Fruit fly (Drosophila melanogaster) whole organism, embryonic: Measurements from ENCODE around the gene Plzf.

Source experiments
- Abd-B ChIP-seq: fragments of 200-800 bp; sonication (Bioruptor generic); optimal IDR thresholded peaks from 2 replicates; lab custom pipeline; 2018; ENCODE audit warnings: missing biosample characterization, mild to moderate bottlenecking, missing genetic modification characterization, moderate library complexity
- Atf3 ChIP-seq: fragments of 200-800 bp; sonication (Bioruptor generic); optimal IDR thresholded peaks from 3 replicates; lab custom pipeline; 2016; ENCODE audit warnings: missing biosample characterization, missing genetic modification characterization
- Blimp-1 ChIP-seq: fragments of 200-800 bp; sonication (Bioruptor generic); optimal IDR thresholded peaks from 3 replicates; lab custom pipeline; 2018; ENCODE audit warnings: missing biosample characterization, missing genetic modification characterization, mild to moderate bottlenecking, moderate library complexity, missing genetic modification reagents
- CG10147 ChIP-seq: fragments of 200-800 bp; sonication (Bioruptor generic); optimal IDR thresholded peaks from 2 replicates; lab custom pipeline; 2019; ENCODE audit warnings: missing biosample characterization, mild to moderate bottlenecking, missing genetic modification characterization, moderate library complexity
- CG10431 ChIP-seq: fragments of 200-800 bp; sonication (Bioruptor generic); optimal IDR thresholded peaks from 3 replicates; lab custom pipeline; 2018; ENCODE audit warnings: missing biosample characterization, mild to moderate bottlenecking, missing genetic modification characterization
- CG11398 ChIP-seq: fragments of 200-800 bp; sonication (Bioruptor generic); optimal IDR thresholded peaks from 2 replicates; lab custom pipeline; 2016; ENCODE audit warnings: missing biosample characterization, missing genetic modification characterization
- CG14667 ChIP-seq: fragments of 200-800 bp; sonication (Bioruptor generic); IDR thresholded peaks from 2 replicates; pipeline ENCODE4 v1.3.6; 2022; ENCODE audit warnings: missing biosample characterization, missing genetic modification characterization
- CG14710 ChIP-seq: fragments of 200-800 bp; sonication (Bioruptor generic); optimal IDR thresholded peaks from 3 replicates; lab custom pipeline; 2019; ENCODE audit warnings: missing biosample characterization, mild to moderate bottlenecking, missing genetic modification characterization, moderate library complexity
- CG18764 ChIP-seq: fragments of 200-800 bp; sonication (Bioruptor generic); optimal IDR thresholded peaks from 3 replicates; lab custom pipeline; 2016; ENCODE audit warnings: missing biosample characterization, missing genetic modification characterization
- CG2199 ChIP-seq: fragments of 200-800 bp; sonication (Bioruptor generic); IDR thresholded peaks from 3 replicates; pipeline ENCODE4 v1.3.6; 2022; ENCODE audit warnings: missing biosample characterization, missing genetic modification characterization
- CG2678 ChIP-seq: fragments of 200-800 bp; sonication (Bioruptor generic); optimal IDR thresholded peaks from 3 replicates; lab custom pipeline; 2019; ENCODE audit warnings: missing biosample characterization, mild to moderate bottlenecking, missing genetic modification characterization, moderate library complexity
- CG30403 ChIP-seq: fragments of 200-800 bp; sonication (Bioruptor generic); optimal IDR thresholded peaks from 3 replicates; lab custom pipeline; 2016; ENCODE audit warnings: missing biosample characterization, missing genetic modification characterization
- CG4404 ChIP-seq: fragments of 200-800 bp; sonication (Bioruptor generic); IDR thresholded peaks from 2 replicates; pipeline ENCODE4 v1.3.6; 2022; ENCODE audit warnings: missing biosample characterization, missing genetic modification characterization
- CG5953 ChIP-seq: fragments of 200-800 bp; sonication (Bioruptor generic); IDR thresholded peaks from 2 replicates; pipeline ENCODE4 v1.3.6; 2022; ENCODE audit warnings: missing biosample characterization, missing genetic modification characterization
- CG7839 ChIP-seq: fragments of 200-800 bp; sonication (Bioruptor generic); optimal IDR thresholded peaks from 3 replicates; lab custom pipeline; 2018; ENCODE audit warnings: missing biosample characterization, mild to moderate bottlenecking, missing genetic modification characterization, moderate library complexity
- CG7928 ChIP-seq: fragments of 200-800 bp; sonication (Bioruptor generic); optimal IDR thresholded peaks from 2 replicates; lab custom pipeline; 2017; ENCODE audit warnings: missing biosample characterization, mild to moderate bottlenecking, missing genetic modification characterization
- CG8089 ChIP-seq: fragments of 200-800 bp; sonication (Bioruptor generic); optimal IDR thresholded peaks from 3 replicates; lab custom pipeline; 2016; ENCODE audit warnings: missing biosample characterization, missing genetic modification characterization
- CG9797 ChIP-seq: fragments of 200-800 bp; sonication (Bioruptor generic); optimal IDR thresholded peaks from 3 replicates; lab custom pipeline; 2018; ENCODE audit warnings: missing biosample characterization, mild to moderate bottlenecking, missing genetic modification characterization
- CoRest ChIP-seq: fragments of 200-800 bp; sonication (Bioruptor generic); optimal IDR thresholded peaks from 3 replicates; lab custom pipeline; 2018; ENCODE audit warnings: missing biosample characterization, mild to moderate bottlenecking, missing genetic modification characterization, moderate library complexity
- Dad ChIP-seq: fragments of 200-800 bp; sonication (Bioruptor generic); optimal IDR thresholded peaks from 3 replicates; lab custom pipeline; 2016; ENCODE audit warnings: missing biosample characterization, missing genetic modification characterization
- Dp ChIP-seq: fragments of 200-800 bp; sonication (Bioruptor generic); optimal IDR thresholded peaks from 2 replicates; lab custom pipeline; 2018; ENCODE audit warnings: missing biosample characterization, mild to moderate bottlenecking, missing genetic modification characterization, moderate library complexity
- E2f2 ChIP-seq: fragments of 200-800 bp; sonication (Bioruptor generic); IDR thresholded peaks from 2 replicates; pipeline ENCODE4 v1.3.6; 2022; ENCODE audit warnings: missing biosample characterization, missing genetic modification characterization
- Fer3 ChIP-seq: fragments of 200-800 bp; sonication (Bioruptor generic); optimal IDR thresholded peaks from 2 replicates; lab custom pipeline; 2018; ENCODE audit warnings: missing biosample characterization, mild to moderate bottlenecking, missing genetic modification characterization, moderate library complexity
- HLH4C ChIP-seq: fragments of 200-800 bp; sonication (Bioruptor generic); IDR thresholded peaks from 3 replicates; pipeline ENCODE4 v1.3.6; 2022; ENCODE audit warnings: missing biosample characterization, missing genetic modification characterization; ENCODE audit not compliant: partially characterized antibody
- Hr78 ChIP-seq, 2 experiments: fragments of 200-800 bp in 1 of 2; fragments of >200 bp in 1 of 2; sonication (Bioruptor generic) in 1 of 2; optimal IDR thresholded peaks; 2 replicates each; lab custom pipeline; 2017 to 2019; ENCODE audit warnings: missing biosample characterization in 2 of 2, missing genetic modification characterization in 2 of 2, mild to moderate bottlenecking in 1 of 2, moderate library complexity in 1 of 2
- Nf-YA ChIP-seq: fragments of 200-800 bp; sonication (Bioruptor generic); IDR thresholded peaks from 2 replicates; pipeline ENCODE4 v1.3.6; 2022; ENCODE audit warnings: missing biosample characterization, missing genetic modification characterization
- Nf-YC ChIP-seq: fragments of 200-800 bp; optimal IDR thresholded peaks from 3 replicates; lab custom pipeline; 2019; ENCODE audit warnings: missing biosample characterization, mild to moderate bottlenecking, missing genetic modification characterization, moderate library complexity
- Poxn ChIP-seq: fragments of 200-800 bp; sonication (Bioruptor generic); IDR thresholded peaks from 2 replicates; pipeline ENCODE4 v1.3.6; 2022; ENCODE audit warnings: missing biosample characterization, missing genetic modification characterization
- Sox102F ChIP-seq: fragments of 200-800 bp; sonication (Bioruptor generic); optimal IDR thresholded peaks from 2 replicates; lab custom pipeline; 2018; ENCODE audit warnings: missing biosample characterization, mild to moderate bottlenecking, missing genetic modification characterization, moderate library complexity
- Ssrp ChIP-seq: fragments of 200-800 bp; sonication (Bioruptor generic); optimal IDR thresholded peaks from 2 replicates; lab custom pipeline; 2018; ENCODE audit warnings: missing biosample characterization, mild to moderate bottlenecking, missing genetic modification characterization, moderate library complexity
- TFAM ChIP-seq: fragments of 200-800 bp; sonication (Bioruptor generic); optimal IDR thresholded peaks from 2 replicates; lab custom pipeline; 2017; ENCODE audit warnings: missing biosample characterization, missing genetic modification characterization, inconsistent platforms
- Usf ChIP-seq: fragments of 200-800 bp; sonication (Bioruptor generic); optimal IDR thresholded peaks from 2 replicates; lab custom pipeline; 2017; ENCODE audit warnings: missing genotype, missing biosample characterization, missing genetic modification characterization
- Vsx1 ChIP-seq: fragments of 200-800 bp; sonication (Bioruptor generic); optimal IDR thresholded peaks from 2 replicates; lab custom pipeline; 2017; ENCODE audit warnings: missing biosample characterization, mild to moderate bottlenecking, missing genetic modification characterization, missing genetic modification reagents
- YL-1 ChIP-seq: fragments of 200-800 bp; sonication (Bioruptor generic); optimal IDR thresholded peaks from 3 replicates; lab custom pipeline; 2017; ENCODE audit warnings: missing biosample characterization, mild to moderate bottlenecking, missing genetic modification characterization
- ab ChIP-seq: fragments of 200-800 bp; sonication (Bioruptor generic); optimal IDR thresholded peaks from 2 replicates; lab custom pipeline; 2016; ENCODE audit warnings: missing biosample characterization, missing genetic modification characterization
- ara ChIP-seq: fragments of 200-800 bp; sonication (Bioruptor generic); IDR thresholded peaks from 2 replicates; pipeline ENCODE4 v1.3.6; 2022; ENCODE audit warnings: missing biosample characterization, missing genetic modification characterization
- crp ChIP-seq, 2 experiments: fragments of 200-800 bp; sonication (Bioruptor generic); optimal IDR thresholded peaks; 2 replicates in 1 of 2; 3 replicates in 1 of 2; lab custom pipeline; 2017; ENCODE audit warnings: missing biosample characterization in 2 of 2, missing genetic modification characterization in 2 of 2, mild to moderate bottlenecking in 1 of 2, moderate library complexity in 1 of 2
- dpn ChIP-seq, 2 experiments: fragments of 200-800 bp; sonication (Bioruptor generic); optimal IDR thresholded peaks; 3 replicates each; lab custom pipeline; 2016; ENCODE audit warnings: missing biosample characterization in 2 of 2, missing genetic modification characterization in 2 of 2
- fd64A ChIP-seq: fragments of 200-800 bp; sonication (Bioruptor generic); optimal IDR thresholded peaks from 3 replicates; lab custom pipeline; 2018; ENCODE audit warnings: missing biosample characterization, mild to moderate bottlenecking, missing genetic modification characterization
- lola ChIP-seq, 3 experiments: fragments of >200 bp in 2 of 3; fragments of 200-800 bp in 1 of 3; sonication (Bioruptor generic) in 1 of 3; optimal IDR thresholded peaks; 2 replicates each; lab custom pipeline; 2017 to 2019; ENCODE audit warnings: missing biosample characterization in 3 of 3, missing genetic modification characterization in 3 of 3, mild to moderate bottlenecking in 1 of 3, moderate library complexity in 1 of 3
- maf-S ChIP-seq: fragments of 200-800 bp; sonication (Bioruptor generic); optimal IDR thresholded peaks from 2 replicates; lab custom pipeline; 2016; ENCODE audit warnings: missing biosample characterization, missing genetic modification characterization
- odd ChIP-seq: fragments of 200-800 bp; sonication (Bioruptor generic); optimal IDR thresholded peaks from 2 replicates; lab custom pipeline; 2017; ENCODE audit warnings: missing biosample characterization, mild to moderate bottlenecking, missing genetic modification characterization
- pho ChIP-seq: fragments of 200-800 bp; sonication (Bioruptor generic); optimal IDR thresholded peaks from 2 replicates; lab custom pipeline; 2016; ENCODE audit warnings: missing biosample characterization, missing genetic modification characterization
- prd ChIP-seq, 3 experiments: fragments of >200 bp in 2 of 3; fragments of 200-800 bp in 1 of 3; sonication (Bioruptor generic) in 1 of 3; optimal IDR thresholded peaks in 2 of 3; IDR thresholded peaks in 1 of 3; 2 replicates in 2 of 3; 3 replicates in 1 of 3; pipeline versions ENCODE4 v1.3.6 to Lab custom; 2017 to 2022; ENCODE audit warnings: missing biosample characterization in 1 of 3, missing genetic modification characterization in 1 of 3
- seq ChIP-seq: fragments of 200-800 bp; sonication (Bioruptor generic); IDR thresholded peaks from 2 replicates; pipeline ENCODE4 v1.3.6; 2022; ENCODE audit warnings: missing biosample characterization, missing genetic modification characterization
- tin ChIP-seq: fragments of 200-800 bp; sonication (Bioruptor generic); optimal IDR thresholded peaks from 3 replicates; lab custom pipeline; 2016; ENCODE audit warnings: missing biosample characterization, missing genetic modification characterization
- yki ChIP-seq: fragments of >200 bp; optimal IDR thresholded peaks from 3 replicates; lab custom pipeline; 2018
- zfh1 ChIP-seq: fragments of 200-800 bp; sonication (Bioruptor generic); IDR thresholded peaks from 3 replicates; pipeline ENCODE4 v1.3.6; 2022; ENCODE audit warnings: missing biosample characterization, missing genetic modification characterization

Gene Plzf

DNA sequence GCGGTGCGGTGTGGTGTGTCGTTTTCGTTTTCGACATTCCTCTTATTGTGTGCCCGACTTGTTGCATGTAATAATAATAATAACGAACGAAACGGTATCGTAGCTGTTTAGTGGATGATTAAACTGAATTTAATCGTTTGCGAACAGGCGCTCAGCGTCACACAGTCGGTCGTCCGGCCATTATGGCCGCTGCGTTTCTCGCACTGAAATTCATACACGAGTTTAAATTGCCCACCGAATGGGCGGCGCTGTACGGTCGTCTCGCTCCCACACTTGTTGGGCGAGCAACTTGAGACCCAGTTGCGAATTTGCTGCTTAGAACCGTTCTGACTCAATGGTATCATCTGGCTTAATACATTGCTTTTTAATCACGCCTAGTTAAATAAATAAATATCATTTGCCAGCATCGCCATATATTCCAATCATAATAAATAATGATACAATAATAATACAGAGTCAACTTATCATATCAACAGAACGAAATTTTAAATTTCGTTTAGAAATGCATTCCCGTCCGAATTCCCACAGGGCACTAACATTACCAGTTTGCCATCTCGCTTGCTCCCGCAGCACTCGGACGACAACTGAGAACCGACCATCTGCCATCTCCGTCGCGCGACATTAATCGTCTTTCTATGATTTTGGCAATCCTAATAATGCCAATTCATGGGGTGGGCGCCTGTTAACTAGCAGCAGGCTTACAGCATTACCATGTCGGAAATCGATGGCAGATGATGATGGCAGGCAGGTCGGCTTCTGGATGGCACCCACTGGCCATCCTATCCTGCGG is 37.6 kb downstream of the Plzf start (continued):
- TF ChIP-seq Sox102F (GFP tag; lab: Kevin White, UChicago) (peak; percentile 86), CoRest (tag; lab: Kevin White, UChicago) (peak; percentile 97), maf-S (GFP tag; lab: Kevin White, UChicago) (peak; percentile 63), Dp (GFP tag; lab: Kevin White, UChicago) (no peak), Ssrp (tag; lab: Kevin White, UChicago) (peak; percentile 90), Blimp-1 (peak; percentile 64), fd64A (no peak), Nf-YA (no peak), CG5953 (GFP tag; lab: Robert Waterston, UW) (no peak), crp (GFP tag; optimal IDR thresholded peaks at IDR 0.05; lab: Kevin White, UChicago) (peak in 1 of 2 experiments; percentile 68), Usf (peak; percentile 87), Abd-B (GFP tag; lab: Kevin White, UChicago) (peak; percentile 83), lola (GFP tag; optimal IDR thresholded peaks at IDR 0.05; lab: Kevin White, UChicago) (peak in 1 of 3 experiments; percentile 92), CG4404 (GFP tag; lab: Robert Waterston, UW) (no peak), tin (GFP tag; lab: Kevin White, UChicago) (peak; percentile 85), Poxn (GFP tag; lab: Robert Waterston, UW) (no peak), seq (no peak), Dad (peak; percentile 68), Hr78 (GFP tag; optimal IDR thresholded peaks at IDR 0.05; lab: Kevin White, UChicago) (no peak), ara (no peak), CG2678 (tag; lab: Kevin White, UChicago) (peak; percentile 97), CG10147 (peak; percentile 94), CG8089 (peak; percentile 48), YL-1 (GFP tag; lab: Kevin White, UChicago) (peak; percentile 77), odd (GFP tag; lab: Kevin White, UChicago) (peak; percentile 50), CG18764 (peak; percentile 80), CG9797 (GFP tag; lab: Kevin White, UChicago) (peak; percentile 13), yki (lab: Kevin White, UChicago) (no peak), ab (GFP tag; lab: Kevin White, UChicago) (peak; percentile 37), Fer3 (tag; lab: Kevin White, UChicago) (peak; percentile 94), CG14710 (tag; lab: Kevin White, UChicago) (peak; percentile 86), CG11398 (GFP tag; lab: Kevin White, UChicago) (peak; percentile 56), prd (optimal IDR thresholded peaks at IDR 0.05; lab: Kevin White, UChicago) (no peak), prd (GFP tag; IDR thresholded peaks at IDR 0.05; lab: Robert Waterston, UW) (no peak), Nf-YC (tag; lab: Kevin White, UChicago) (peak; percentile 78), dpn (GFP tag; optimal IDR thresholded peaks at IDR 0.05; lab: Kevin White, UChicago) (peak; percentile 82 to 91), CG10431 (GFP tag; lab: Kevin White, UChicago) (peak; percentile 80), zfh1 (GFP tag; lab: Robert Waterston, UW) (no peak), pho (GFP tag; lab: Kevin White, UChicago) (peak; percentile 90), TFAM (peak; percentile 8), CG30403 (peak; percentile 94), Vsx1 (GFP tag; lab: Kevin White, UChicago) (peak; percentile 92), CG7928 (GFP tag; lab: Kevin White, UChicago) (peak; percentile 73), Atf3 (GFP tag; lab: Kevin White, UChicago) (peak; percentile 53), E2f2 (GFP tag; lab: Robert Waterston, UW) (no peak), CG14667 (GFP tag; lab: Robert Waterston, UW) (no peak), HLH4C (GFP tag; lab: Robert Waterston, UW) (no peak), CG7839 (tag; lab: Kevin White, UChicago) (peak; percentile 95), CG2199 (GFP tag; lab: Robert Waterston, UW) (no peak)
